Worm (Caenorhabditis elegans) whole organism, mixed stage, embryonic: ENCODE data around the gene Y67H2A.7.

Experiments
- M03D4.4 ChIP-seq: sonication (generic microtip); optimal IDR thresholded peaks from 2 replicates; lab custom pipeline; 2017; ENCODE audit warnings: mild to moderate bottlenecking, missing genetic modification characterization, missing compliant biosample characterization
- bed-3 ChIP-seq: fragments of 200-800 bp; sonication (Bioruptor generic); optimal IDR thresholded peaks from 3 replicates; lab custom pipeline; 2018; ENCODE audit warnings: mild to moderate bottlenecking, missing genetic modification characterization, moderate library complexity, missing compliant biosample characterization
- ceh-39 ChIP-seq: fragments of 150-350 bp; optimal IDR thresholded peaks from 2 replicates; lab custom pipeline; 2014; ENCODE audit warnings: missing biosample characterization, missing genetic modification characterization
- ceh-83 ChIP-seq: fragments of 200-800 bp; sonication (Bioruptor generic); optimal IDR thresholded peaks from 2 replicates; lab custom pipeline; 2018; ENCODE audit warnings: mild to moderate bottlenecking, missing genetic modification characterization, missing compliant biosample characterization
- ces-1 ChIP-seq: fragments of 150-350 bp; optimal IDR thresholded peaks from 2 replicates; lab custom pipeline; 2014; ENCODE audit warnings: missing biosample characterization, missing genetic modification reagents, missing genetic modification characterization
- cnd-1 ChIP-seq: fragments of 200-800 bp; sonication (Bioruptor generic); optimal IDR thresholded peaks from 2 replicates; lab custom pipeline; 2018; ENCODE audit warnings: mild to moderate bottlenecking, missing genetic modification characterization, missing compliant biosample characterization
- drap-1 ChIP-seq: fragments of 200-800 bp; sonication (Bioruptor generic); optimal IDR thresholded peaks from 3 replicates; lab custom pipeline; 2018; ENCODE audit warnings: mild to moderate bottlenecking, missing genetic modification characterization, missing compliant biosample characterization
- elt-1 ChIP-seq: sonication (generic microtip); optimal IDR thresholded peaks from 2 replicates; lab custom pipeline; 2017; ENCODE audit warnings: missing genetic modification characterization, mild to moderate bottlenecking, missing compliant biosample characterization, antibody characterized with exemption, moderate library complexity, borderline replicate concordance; ENCODE audit not compliant: insufficient read depth
- elt-3 ChIP-seq: fragments of 150-350 bp; optimal IDR thresholded peaks from 2 replicates; lab custom pipeline; 2014; ENCODE audit warnings: missing biosample characterization, missing genetic modification characterization
- flh-1 ChIP-seq: fragments of 200-800 bp; sonication (Bioruptor generic); optimal IDR thresholded peaks from 2 replicates; lab custom pipeline; 2018; ENCODE audit warnings: mild to moderate bottlenecking, missing genetic modification characterization, moderate library complexity, missing compliant biosample characterization
- ham-2 ChIP-seq: fragments of 200-800 bp; sonication (Bioruptor generic); optimal IDR thresholded peaks from 2 replicates; lab custom pipeline; 2018; ENCODE audit warnings: mild to moderate bottlenecking, missing genetic modification characterization, missing compliant biosample characterization
- hlh-1 ChIP-seq: fragments of 150-350 bp; optimal IDR thresholded peaks from 2 replicates; lab custom pipeline; 2014; ENCODE audit warnings: missing biosample characterization, missing genetic modification reagents, missing genetic modification characterization
- lin-13 ChIP-seq: fragments of 150-350 bp; optimal IDR thresholded peaks from 2 replicates; lab custom pipeline; 2014; ENCODE audit warnings: missing biosample characterization, missing genetic modification characterization
- lin-32 ChIP-seq: fragments of 200-800 bp; sonication (Bioruptor generic); optimal IDR thresholded peaks from 2 replicates; lab custom pipeline; 2018; ENCODE audit warnings: mild to moderate bottlenecking, missing genetic modification characterization, missing compliant biosample characterization
- lsy-2 ChIP-seq: fragments of 150-350 bp; optimal IDR thresholded peaks from 2 replicates; lab custom pipeline; 2014; ENCODE audit warnings: missing biosample characterization, missing genetic modification characterization
- mab-5 ChIP-seq: fragments of 150-350 bp; optimal IDR thresholded peaks from 2 replicates; lab custom pipeline; 2014; ENCODE audit warnings: missing biosample characterization, missing genetic modification characterization
- mep-1 ChIP-seq: fragments of 150-350 bp; optimal IDR thresholded peaks from 2 replicates; lab custom pipeline; 2017; ENCODE audit warnings: missing biosample characterization, missing genetic modification reagents, missing genetic modification characterization, inconsistent platforms
- mls-2 ChIP-seq: sonication (generic microtip); optimal IDR thresholded peaks from 2 replicates; lab custom pipeline; 2016; ENCODE audit warnings: mild to moderate bottlenecking, missing genetic modification characterization, moderate library complexity, missing compliant biosample characterization
- nhr-2 ChIP-seq: fragments of 150-350 bp; optimal IDR thresholded peaks from 2 replicates; lab custom pipeline; 2014; ENCODE audit warnings: missing biosample characterization, missing genetic modification characterization
- nhr-237 ChIP-seq: fragments of 150-350 bp; optimal IDR thresholded peaks from 2 replicates; lab custom pipeline; 2014; ENCODE audit warnings: missing biosample characterization, missing genetic modification characterization
- nhr-76 ChIP-seq: sonication (generic microtip); optimal IDR thresholded peaks from 2 replicates; lab custom pipeline; 2017; ENCODE audit warnings: missing biosample characterization, missing genetic modification characterization
- pha-4 ChIP-seq: fragments of 150-350 bp; optimal IDR thresholded peaks from 2 replicates; lab custom pipeline; 2018; ENCODE audit warnings: missing biosample characterization, missing genetic modification reagents, missing genetic modification characterization
- sem-2 ChIP-seq: fragments of 200-800 bp; sonication (Bioruptor generic); optimal IDR thresholded peaks from 2 replicates; lab custom pipeline; 2018; ENCODE audit warnings: mild to moderate bottlenecking, missing genetic modification characterization, missing compliant biosample characterization
- snpc-4 ChIP-seq: fragments of 150-350 bp; optimal IDR thresholded peaks from 2 replicates; lab custom pipeline; 2014; ENCODE audit warnings: missing biosample characterization, missing genetic modification characterization
- sptf-1 ChIP-seq: sonication (generic microtip); optimal IDR thresholded peaks from 2 replicates; lab custom pipeline; 2017; ENCODE audit warnings: mild to moderate bottlenecking, missing genetic modification characterization, moderate library complexity, missing compliant biosample characterization
- unc-120 ChIP-seq: sonication (generic microtip); optimal IDR thresholded peaks from 2 replicates; lab custom pipeline; 2017; ENCODE audit warnings: missing genetic modification characterization, missing compliant biosample characterization; ENCODE audit not compliant: poor library complexity, severe bottlenecking
- unc-39 ChIP-seq: fragments of 150-350 bp; optimal IDR thresholded peaks from 2 replicates; lab custom pipeline; 2014; ENCODE audit warnings: missing biosample characterization, missing genetic modification characterization
- unc-62 ChIP-seq: fragments of 150-350 bp; optimal IDR thresholded peaks from 2 replicates; lab custom pipeline; 2014; ENCODE audit warnings: missing biosample characterization, missing genetic modification reagents, missing genetic modification characterization
- zip-8 ChIP-seq: fragments of 150-350 bp; optimal IDR thresholded peaks from 2 replicates; lab custom pipeline; 2014; ENCODE audit warnings: missing biosample characterization, missing genetic modification characterization

The Y67H2A.7 gene

ce11 chrIV:13299648-13300047 is 3.9 kb upstream of the Y67H2A.7 start:
- TF ChIP-seq elt-1 (tag; lab: Kevin White, UChicago) (no peak), sem-2 (no peak), mab-5 (tag; lab: Kevin White, UChicago) (no peak), M03D4.4 (tag; lab: Kevin White, UChicago) (no peak), ham-2 (no peak), sptf-1 (tag; lab: Kevin White, UChicago) (no peak), nhr-2 (no peak), nhr-237 (tag; lab: Kevin White, UChicago) (no peak), drap-1 (GFP tag; lab: Kevin White, UChicago) (no peak)

ce11 chrIV:13300109-13300508 is 3.4 kb upstream of the Y67H2A.7 start, which contains the start of gene kdp-1:
TSS of gene kdp-1 (plus strand) at chrIV:13300188.
- TF ChIP-seq ham-2: no peak
- TF ChIP-seq snpc-4: no peak
- TF ChIP-seq zip-8 (tag; lab: Kevin White, UChicago): no peak
- no peak for TF ChIP-seq M03D4.4 (tag; lab: Kevin White, UChicago)
- TF ChIP-seq lin-13: no peak
- TF ChIP-seq mep-1 (tag; lab: Kevin White, UChicago): no peak
- TF ChIP-seq lsy-2 (tag; lab: Kevin White, UChicago): no peak
- TF ChIP-seq cnd-1 (tag; lab: Kevin White, UChicago): no peak
- TF ChIP-seq ceh-39 (tag; lab: Kevin White, UChicago): no peak
- no peak for TF ChIP-seq elt-1 (tag; lab: Kevin White, UChicago)

- no peak for TF ChIP-seq sptf-1 (tag; lab: Kevin White, UChicago)
- no peak for TF ChIP-seq nhr-76 (tag; lab: Kevin White, UChicago)
- TF ChIP-seq ces-1: no peak
- no peak for TF ChIP-seq bed-3 (GFP tag; lab: Kevin White, UChicago)
- TF ChIP-seq unc-62 (GFP tag; lab: Kevin White, UChicago): no peak
- TF ChIP-seq mls-2 (tag; lab: Kevin White, UChicago): no peak
These were observed 3.0 kb upstream of the Y67H2A.7 start, which contains the start of gene csn-6 for ce11 chrIV:13300591-13300990. TSS of gene csn-6 (plus strand) at chrIV:13300824.

ce11 chrIV:13304786-13305185 is 1.2 kb downstream of the Y67H2A.7 start:
- no peak for TF ChIP-seq lin-32 (GFP tag; lab: Kevin White, UChicago)
- TF ChIP-seq M03D4.4 (tag; lab: Kevin White, UChicago): no peak
- no peak for TF ChIP-seq ceh-83
- TF ChIP-seq nhr-237 (tag; lab: Kevin White, UChicago): no peak
- TF ChIP-seq ceh-39 (tag; lab: Kevin White, UChicago): no peak
- TF ChIP-seq mab-5 (tag; lab: Kevin White, UChicago): no peak
- TF ChIP-seq ham-2: no peak
- TF ChIP-seq nhr-76 (tag; lab: Kevin White, UChicago): no peak
- TF ChIP-seq elt-3 (tag; lab: Kevin White, UChicago): no peak
- no peak for TF ChIP-seq cnd-1 (tag; lab: Kevin White, UChicago)
- TF ChIP-seq flh-1 (GFP tag; lab: Kevin White, UChicago): no peak
- no peak for TF ChIP-seq nhr-2
- no peak for TF ChIP-seq hlh-1 (tag; lab: Kevin White, UChicago)
- no peak for TF ChIP-seq unc-120 (tag; lab: Kevin White, UChicago)

- TF ChIP-seq mep-1 (tag; lab: Kevin White, UChicago): no peak
- no peak for TF ChIP-seq hlh-1 (tag; lab: Kevin White, UChicago)
- TF ChIP-seq pha-4 (tag; lab: Kevin White, UChicago): no peak
- TF ChIP-seq ham-2: no peak
- TF ChIP-seq unc-39 (tag; lab: Kevin White, UChicago): no peak
These were observed 6.1 kb downstream of the Y67H2A.7 start for ce11 chrIV:13309636-13310035.

- TF ChIP-seq ceh-83 (no peak), hlh-1 (tag; lab: Kevin White, UChicago) (peak; percentile 30)
These were observed 7.9 kb downstream of the Y67H2A.7 start for ce11 chrIV:13311331-13312034.
